ENCODE assay signal across 2 fruit fly cellular contexts in the genomic region with DNA sequence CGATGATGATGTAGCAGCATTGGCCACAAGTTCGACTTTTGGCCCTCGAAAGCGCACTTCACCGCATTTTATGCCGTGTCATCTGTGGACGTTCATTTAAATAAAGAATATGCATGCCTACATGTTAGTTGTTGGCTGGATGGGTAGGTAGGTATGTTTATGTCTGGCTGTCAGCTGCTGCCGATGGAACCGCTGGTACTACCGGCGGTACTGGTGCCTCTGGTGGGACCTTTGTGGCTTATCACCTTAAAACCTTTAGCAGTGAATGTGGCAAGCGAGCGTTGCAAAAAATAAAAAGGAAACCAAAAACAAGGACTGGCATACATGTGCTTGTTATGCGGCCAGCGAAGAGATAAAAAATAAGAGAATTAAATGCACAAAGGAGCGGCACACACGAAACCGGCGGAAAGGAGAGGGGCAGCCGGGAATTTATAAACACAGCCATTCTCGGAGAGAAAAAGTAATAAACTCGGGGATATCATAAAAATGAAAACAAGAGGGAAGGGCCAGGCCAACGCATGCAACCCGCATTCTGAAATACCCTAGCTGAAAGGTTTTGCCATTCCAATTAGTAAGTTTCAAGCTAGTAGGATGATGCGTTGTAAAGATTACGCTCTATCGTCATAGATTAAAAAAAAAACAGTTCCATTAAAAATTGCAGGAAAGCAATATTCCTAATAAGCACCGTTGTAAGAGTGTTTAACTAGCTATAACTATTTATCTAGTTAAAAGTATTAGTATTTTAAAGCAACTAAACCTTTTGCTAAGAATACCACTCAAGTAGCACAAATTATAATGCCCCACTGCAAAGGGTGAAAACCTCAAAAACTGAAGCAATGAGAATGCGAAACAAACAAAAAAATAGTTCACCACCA.
TF ChIP-seq lines count a peak whose summit lies in the region.

No protein-coding gene starts in this region.

TF ChIP-seq in whole organism, prepupa, 60 proteins besides CTCF, POLR2A, EP300 and RAD21 (continued from another document):
- TF ChIP-seq eg (GFP tag; IDR thresholded peaks at IDR 0.05; lab: Robert Waterston, UW) (peak; percentile 53; the same call in 1 of the 3 replicates), CG4318 (GFP tag; optimal IDR thresholded peaks at IDR 0.05; lab: Kevin White, UChicago) (peak; percentile 34), CG7368 (GFP tag; optimal IDR thresholded peaks at IDR 0.05; lab: Kevin White, UChicago) (peak; percentile 53), spab (GFP tag; optimal IDR thresholded peaks at IDR 0.05; lab: Kevin White, UChicago) (peak; percentile 77), salr (GFP tag; optimal IDR thresholded peaks at IDR 0.05; lab: Kevin White, UChicago) (peak; percentile 68 to 69), CG11762 (GFP tag; optimal IDR thresholded peaks at IDR 0.05; lab: Kevin White, UChicago; ENCODE audit: insufficient read depth) (peak; percentile 52), CG16779 (tag; optimal IDR thresholded peaks at IDR 0.05; lab: Kevin White, UChicago) (peak; percentile 34), CG34406 (GFP tag; optimal IDR thresholded peaks at IDR 0.05; lab: Kevin White, UChicago) (peak; percentile 77), dac (GFP tag; optimal IDR thresholded peaks at IDR 0.05; lab: Kevin White, UChicago) (no peak), Smox (GFP tag; optimal IDR thresholded peaks at IDR 0.05; lab: Kevin White, UChicago) (peak; percentile 73), Eip93F (GFP tag; optimal IDR thresholded peaks at IDR 0.05; lab: Kevin White, UChicago) (no peak), dsx (GFP tag; optimal IDR thresholded peaks at IDR 0.05; lab: Kevin White, UChicago; ENCODE audit: poor library complexity, severe bottlenecking) (peak; percentile 63), CG9139 (GFP tag; optimal IDR thresholded peaks at IDR 0.05; lab: Kevin White, UChicago) (peak; percentile 39), Lpt (GFP tag; optimal IDR thresholded peaks at IDR 0.05; lab: Kevin White, UChicago) (no peak), CG10631 (GFP tag; optimal IDR thresholded peaks at IDR 0.05; lab: Kevin White, UChicago) (peak; percentile 84), topi (GFP tag; optimal IDR thresholded peaks at IDR 0.05; lab: Kevin White, UChicago) (peak; percentile 55), CG3032 (tag; optimal IDR thresholded peaks at IDR 0.05; lab: Kevin White, UChicago) (peak; percentile 90), Eip78C (GFP tag; lab: Kevin White, UChicago) (peak; percentile 95), Gug (GFP tag; IDR thresholded peaks at IDR 0.05; lab: Robert Waterston, UW) (no peak), CG8119 (GFP tag; IDR thresholded peaks at IDR 0.05; lab: Robert Waterston, UW) (peak; percentile 74), CG3919 (GFP tag; optimal IDR thresholded peaks at IDR 0.05; lab: Kevin White, UChicago) (peak; percentile 49), CG10669 (GFP tag; optimal IDR thresholded peaks at IDR 0.05; lab: Kevin White, UChicago) (peak; percentile 81), OdsH (GFP tag; optimal IDR thresholded peaks at IDR 0.05; lab: Kevin White, UChicago) (peak; percentile 86), CG8632 (GFP tag; optimal IDR thresholded peaks at IDR 0.05; lab: Kevin White, UChicago) (peak; percentile 75), pdm3 (GFP tag; optimal IDR thresholded peaks at IDR 0.05; lab: Kevin White, UChicago) (peak; percentile 86), CG6792 (GFP tag; optimal IDR thresholded peaks at IDR 0.05; lab: Kevin White, UChicago) (peak; percentile 69), CG11294 (GFP tag; IDR thresholded peaks at IDR 0.05; lab: Robert Waterston, UW) (peak; percentile 35; the same call in 1 of the 2 replicates), cyc (GFP tag; optimal IDR thresholded peaks at IDR 0.05; lab: Kevin White, UChicago) (peak; percentile 58), Sox14 (GFP tag; optimal IDR thresholded peaks at IDR 0.05; lab: Kevin White, UChicago) (peak; percentile 84), Eip75B (GFP tag; optimal IDR thresholded peaks at IDR 0.05; lab: Kevin White, UChicago) (peak; percentile 84), Sox15 (GFP tag; optimal IDR thresholded peaks at IDR 0.05; lab: Kevin White, UChicago) (peak; percentile 73), Met (GFP tag; optimal IDR thresholded peaks at IDR 0.05; lab: Kevin White, UChicago) (peak; percentile 77), esn (GFP tag; optimal IDR thresholded peaks at IDR 0.05; lab: Kevin White, UChicago) (peak; percentile 76), CG31627 (GFP tag; optimal IDR thresholded peaks at IDR 0.05; lab: Kevin White, UChicago) (peak; percentile 75), fkh (GFP tag; optimal IDR thresholded peaks at IDR 0.05; lab: Kevin White, UChicago) (no peak), CG32006 (GFP tag; optimal IDR thresholded peaks at IDR 0.05; lab: Kevin White, UChicago) (peak; percentile 81), CG6854 (GFP tag; optimal IDR thresholded peaks at IDR 0.05; lab: Kevin White, UChicago) (peak; percentile 66), lz (GFP tag; optimal IDR thresholded peaks at IDR 0.05; lab: Kevin White, UChicago) (peak; percentile 75), acj6 (GFP tag; optimal IDR thresholded peaks at IDR 0.05; lab: Kevin White, UChicago) (peak; percentile 87)

TF ChIP-seq in whole organism, wandering third instar larva, 38 proteins besides CTCF, POLR2A, EP300 and RAD21 (continued from another document):
- TF ChIP-seq woc (GFP tag; optimal IDR thresholded peaks at IDR 0.05; lab: Kevin White, UChicago) (peak; percentile 44), dl (GFP tag; optimal IDR thresholded peaks at IDR 0.05; lab: Kevin White, UChicago; ENCODE audit: insufficient read depth in 1 of 2, partially characterized antibody in 2 of 2) (no peak), lola (GFP tag; optimal IDR thresholded peaks at IDR 0.05; lab: Kevin White, UChicago) (no peak), Hnf4 (GFP tag; optimal IDR thresholded peaks at IDR 0.05; lab: Kevin White, UChicago) (no peak), Rel (GFP tag; optimal IDR thresholded peaks at IDR 0.05; lab: Kevin White, UChicago) (no peak), Rel (tag; optimal IDR thresholded peaks at IDR 0.05; lab: Kevin White, UChicago) (peak; percentile 60), CG32264 (GFP tag; optimal IDR thresholded peaks at IDR 0.05; lab: Kevin White, UChicago) (no peak), N (GFP tag; optimal IDR thresholded peaks at IDR 0.05; lab: Kevin White, UChicago) (no peak), Dfd (GFP tag; optimal IDR thresholded peaks at IDR 0.05; lab: Kevin White, UChicago) (no peak), sv (GFP tag; optimal IDR thresholded peaks at IDR 0.05; lab: Kevin White, UChicago) (no peak), CrebA (GFP tag; optimal IDR thresholded peaks at IDR 0.05; lab: Kevin White, UChicago; ENCODE audit: borderline replicate concordance) (peak; percentile 21), dmrt93B (GFP tag; optimal IDR thresholded peaks at IDR 0.05; lab: Kevin White, UChicago) (peak; percentile 5), Mio (GFP tag; optimal IDR thresholded peaks at IDR 0.05; lab: Kevin White, UChicago) (no peak), CG9705 (GFP tag; optimal IDR thresholded peaks at IDR 0.05; lab: Kevin White, UChicago) (no peak)
